Fruit fly (Drosophila melanogaster): ENCODE results near the gene MED11.

dm6 chr3L:18768788-18769707, 23.4 kb downstream of the MED11 start:
- TF ChIP-seq oc (tag; optimal IDR thresholded peaks at IDR 0.05): peak; percentile 15
- peak; percentile 30 for TF ChIP-seq HLH54F (GFP tag; optimal IDR thresholded peaks at IDR 0.05)
- TF ChIP-seq CG15601 (tag; optimal IDR thresholded peaks at IDR 0.05): peak; percentile 12
- peak; percentile 40; the same call in 1 of the 2 replicates for TF ChIP-seq vvl (GFP tag; IDR thresholded peaks at IDR 0.05)
